Fruit fly (Drosophila melanogaster) whole organism, embryonic: ENCODE data around the gene Orct2.

ENCODE experiments used
- Aef1 ChIP-seq: fragments of 200-800 bp; sonication (Bioruptor generic); IDR thresholded peaks from 3 replicates; pipeline ENCODE4 v1.3.6; 2022; ENCODE audit warnings: missing biosample characterization, missing genetic modification characterization
- Antp ChIP-seq: fragments of 200-800 bp; sonication (Bioruptor generic); optimal IDR thresholded peaks from 3 replicates; lab custom pipeline; 2016; ENCODE audit warnings: missing biosample characterization, missing genetic modification characterization
- CG10267 ChIP-seq: fragments of 200-800 bp; sonication (Bioruptor generic); optimal IDR thresholded peaks from 2 replicates; lab custom pipeline; 2018; ENCODE audit warnings: missing biosample characterization, mild to moderate bottlenecking, missing genetic modification characterization, moderate library complexity
- CG10431 ChIP-seq: fragments of 200-800 bp; sonication (Bioruptor generic); optimal IDR thresholded peaks from 3 replicates; lab custom pipeline; 2018; ENCODE audit warnings: missing biosample characterization, mild to moderate bottlenecking, missing genetic modification characterization
- CG11560 ChIP-seq: fragments of 200-800 bp; sonication (Bioruptor generic); IDR thresholded peaks from 3 replicates; pipeline ENCODE4 v1.3.6; 2022; ENCODE audit warnings: missing biosample characterization, missing genetic modification characterization
- CG13624 ChIP-seq: fragments of 200-800 bp; sonication (Bioruptor generic); optimal IDR thresholded peaks from 2 replicates; lab custom pipeline; 2016; ENCODE audit warnings: missing biosample characterization, missing genetic modification characterization
- CG18599 ChIP-seq: fragments of 200-800 bp; sonication (Bioruptor generic); optimal IDR thresholded peaks from 3 replicates; lab custom pipeline; 2017; ENCODE audit warnings: missing biosample characterization, missing genetic modification characterization, mild to moderate bottlenecking, moderate library complexity, missing genetic modification reagents
- CG2199 ChIP-seq: fragments of 200-800 bp; sonication (Bioruptor generic); IDR thresholded peaks from 3 replicates; pipeline ENCODE4 v1.3.6; 2022; ENCODE audit warnings: missing biosample characterization, missing genetic modification characterization
- CG31441 ChIP-seq: fragments of 200-800 bp; sonication (Bioruptor generic); IDR thresholded peaks from 2 replicates; pipeline ENCODE4 v1.3.6; 2022; ENCODE audit warnings: missing biosample characterization, missing genetic modification characterization
- CG3838 ChIP-seq: fragments of 200-800 bp; sonication (Bioruptor generic); optimal IDR thresholded peaks from 3 replicates; lab custom pipeline; 2016; ENCODE audit warnings: missing biosample characterization, missing genetic modification characterization
- CG43689 ChIP-seq: fragments of 200-800 bp; sonication (Bioruptor generic); IDR thresholded peaks from 2 replicates; pipeline ENCODE4 v1.3.6; 2022; ENCODE audit warnings: missing biosample characterization, missing genetic modification characterization
- CG6854 ChIP-seq: fragments of 200-800 bp; sonication (Bioruptor generic); optimal IDR thresholded peaks from 3 replicates; lab custom pipeline; 2017; ENCODE audit warnings: missing biosample characterization, mild to moderate bottlenecking, missing genetic modification characterization
- CG8290 ChIP-seq, 3 experiments: fragments of 200-800 bp; sonication (Bioruptor generic); optimal IDR thresholded peaks; 2 replicates each; lab custom pipeline; 2016 to 2019; ENCODE audit warnings: missing biosample characterization in 3 of 3, missing genetic modification characterization in 3 of 3, mild to moderate bottlenecking in 2 of 3, moderate library complexity in 1 of 3
- CG8388 ChIP-seq: fragments of 200-800 bp; sonication (Bioruptor generic); optimal IDR thresholded peaks from 2 replicates; lab custom pipeline; 2019; ENCODE audit warnings: missing biosample characterization, mild to moderate bottlenecking, missing genetic modification characterization, moderate library complexity
- CG9215 ChIP-seq: fragments of 200-800 bp; sonication (Bioruptor generic); IDR thresholded peaks from 2 replicates; pipeline ENCODE4 v1.3.6; 2022; ENCODE audit warnings: missing biosample characterization, missing genetic modification characterization
- CG9817 ChIP-seq: fragments of 200-800 bp; sonication (Bioruptor generic); optimal IDR thresholded peaks from 2 replicates; lab custom pipeline; 2018; ENCODE audit warnings: missing biosample characterization, mild to moderate bottlenecking, missing genetic modification characterization, moderate library complexity
- CkIIα-i1 ChIP-seq: fragments of 200-800 bp; sonication (Bioruptor generic); IDR thresholded peaks from 2 replicates; pipeline ENCODE4 v1.3.6; 2022; ENCODE audit warnings: missing biosample characterization, missing genetic modification characterization
- Dip3 ChIP-seq: fragments of 200-800 bp; sonication (Bioruptor generic); optimal IDR thresholded peaks from 3 replicates; lab custom pipeline; 2016; ENCODE audit warnings: missing biosample characterization, missing genetic modification characterization
- Gsc ChIP-seq: fragments of 200-800 bp; sonication (Bioruptor generic); IDR thresholded peaks from 2 replicates; pipeline ENCODE4 v1.3.6; 2022; ENCODE audit warnings: missing biosample characterization, missing genetic modification characterization
- HLH4C ChIP-seq: fragments of 200-800 bp; sonication (Bioruptor generic); IDR thresholded peaks from 3 replicates; pipeline ENCODE4 v1.3.6; 2022; ENCODE audit warnings: missing biosample characterization, missing genetic modification characterization; ENCODE audit not compliant: partially characterized antibody
- HLHmδ ChIP-seq: fragments of 200-800 bp; sonication (Bioruptor generic); optimal IDR thresholded peaks from 2 replicates; lab custom pipeline; 2018; ENCODE audit warnings: missing biosample characterization, mild to moderate bottlenecking, missing genetic modification characterization, moderate library complexity
- Lim3 ChIP-seq: fragments of 200-800 bp; sonication (Bioruptor generic); IDR thresholded peaks from 2 replicates; pipeline ENCODE4 v1.3.6; 2022; ENCODE audit warnings: missing biosample characterization, missing genetic modification characterization
- MBD-R2 ChIP-seq: fragments of 200-800 bp; sonication (Bioruptor generic); IDR thresholded peaks from 2 replicates; pipeline ENCODE4 v1.3.6; 2022; ENCODE audit warnings: missing biosample characterization, missing genetic modification characterization
- NK7.1 ChIP-seq: fragments of 200-800 bp; sonication (Bioruptor generic); optimal IDR thresholded peaks from 3 replicates; lab custom pipeline; 2016; ENCODE audit warnings: missing biosample characterization, missing genetic modification characterization
- Nf-YB ChIP-seq: fragments of 200-800 bp; sonication (Bioruptor generic); optimal IDR thresholded peaks from 3 replicates; lab custom pipeline; 2019; ENCODE audit warnings: missing biosample characterization, mild to moderate bottlenecking, missing genetic modification characterization, moderate library complexity
- Opbp ChIP-seq: fragments of 200-800 bp; sonication (Bioruptor generic); IDR thresholded peaks from 3 replicates; pipeline ENCODE4 v1.3.6; 2022; ENCODE audit warnings: missing biosample characterization, missing genetic modification characterization; ENCODE audit not compliant: partially characterized antibody
- PHDP ChIP-seq: fragments of 200-800 bp; sonication (Bioruptor generic); optimal IDR thresholded peaks from 3 replicates; lab custom pipeline; 2018; ENCODE audit warnings: missing biosample characterization, mild to moderate bottlenecking, missing genetic modification characterization, moderate library complexity
- Sox102F ChIP-seq: fragments of 200-800 bp; sonication (Bioruptor generic); optimal IDR thresholded peaks from 2 replicates; lab custom pipeline; 2018; ENCODE audit warnings: missing biosample characterization, mild to moderate bottlenecking, missing genetic modification characterization, moderate library complexity
- Xrp1 ChIP-seq: fragments of 200-800 bp; sonication (Bioruptor generic); IDR thresholded peaks from 2 replicates; pipeline ENCODE4 v1.3.6; 2022; ENCODE audit warnings: missing biosample characterization, missing genetic modification characterization
- ase ChIP-seq: fragments of 200-800 bp; sonication (Bioruptor generic); IDR thresholded peaks from 3 replicates; pipeline ENCODE4 v1.3.6; 2022; ENCODE audit warnings: missing biosample characterization, missing genetic modification characterization
- ato ChIP-seq: fragments of 200-800 bp; sonication (Bioruptor generic); IDR thresholded peaks from 2 replicates; pipeline ENCODE4 v1.3.6; 2022; ENCODE audit warnings: missing biosample characterization, missing genetic modification characterization; ENCODE audit not compliant: partially characterized antibody
- cato ChIP-seq: fragments of 200-800 bp; sonication (Bioruptor generic); optimal IDR thresholded peaks from 2 replicates; lab custom pipeline; 2016; ENCODE audit warnings: missing biosample characterization, missing genetic modification characterization, borderline replicate concordance
- corto ChIP-seq: fragments of 200-800 bp; sonication (Bioruptor generic); optimal IDR thresholded peaks from 2 replicates; lab custom pipeline; 2016; ENCODE audit warnings: missing biosample characterization, mild to moderate bottlenecking, missing genetic modification characterization, moderate library complexity
- crc ChIP-seq: fragments of 200-800 bp; sonication (Bioruptor generic); optimal IDR thresholded peaks from 2 replicates; lab custom pipeline; 2016; ENCODE audit warnings: missing biosample characterization, missing genetic modification characterization
- fd64A ChIP-seq: fragments of 200-800 bp; sonication (Bioruptor generic); optimal IDR thresholded peaks from 3 replicates; lab custom pipeline; 2018; ENCODE audit warnings: missing biosample characterization, mild to moderate bottlenecking, missing genetic modification characterization
- kah ChIP-seq: fragments of 200-800 bp; sonication (Bioruptor generic); optimal IDR thresholded peaks from 2 replicates; lab custom pipeline; 2018; ENCODE audit warnings: missing biosample characterization, mild to moderate bottlenecking, missing genetic modification characterization
- kni ChIP-seq: fragments of 200-800 bp; sonication (Bioruptor generic); optimal IDR thresholded peaks from 3 replicates; lab custom pipeline; 2017; ENCODE audit warnings: mild to moderate bottlenecking, missing biosample characterization, missing genetic modification reagents, missing genetic modification characterization
- lmd ChIP-seq: fragments of 200-800 bp; sonication (Bioruptor generic); IDR thresholded peaks from 2 replicates; pipeline ENCODE4 v1.3.6; 2022; ENCODE audit warnings: missing biosample characterization, missing genetic modification characterization
- lola ChIP-seq, 3 experiments: fragments of >200 bp in 2 of 3; fragments of 200-800 bp in 1 of 3; sonication (Bioruptor generic) in 1 of 3; optimal IDR thresholded peaks; 2 replicates each; lab custom pipeline; 2017 to 2019; ENCODE audit warnings: missing biosample characterization in 3 of 3, missing genetic modification characterization in 3 of 3, mild to moderate bottlenecking in 1 of 3, moderate library complexity in 1 of 3
- lov ChIP-seq, 2 experiments: fragments of 200-800 bp in 1 of 2; fragments of >200 bp in 1 of 2; sonication (Bioruptor generic) in 1 of 2; IDR thresholded peaks in 1 of 2; optimal IDR thresholded peaks in 1 of 2; 2 replicates in 1 of 2; 3 replicates in 1 of 2; pipeline versions ENCODE4 v1.3.6 to Lab custom; 2017 to 2022; ENCODE audit warnings: missing biosample characterization in 1 of 2, missing genetic modification characterization in 1 of 2
- mirr ChIP-seq: fragments of 200-800 bp; sonication (Bioruptor generic); optimal IDR thresholded peaks from 3 replicates; lab custom pipeline; 2018; ENCODE audit warnings: missing biosample characterization, mild to moderate bottlenecking, missing genetic modification characterization
- nau ChIP-seq: fragments of 200-800 bp; sonication (Bioruptor generic); optimal IDR thresholded peaks from 3 replicates; lab custom pipeline; 2017; ENCODE audit warnings: missing biosample characterization, mild to moderate bottlenecking, missing genetic modification characterization, missing genetic modification reagents
- nerfin-1 ChIP-seq: fragments of 200-800 bp; sonication (Bioruptor generic); optimal IDR thresholded peaks from 3 replicates; lab custom pipeline; 2019; ENCODE audit warnings: missing biosample characterization, mild to moderate bottlenecking, missing genetic modification characterization, moderate library complexity
- pros ChIP-seq: fragments of 200-800 bp; sonication (Bioruptor generic); optimal IDR thresholded peaks from 3 replicates; lab custom pipeline; 2019; ENCODE audit warnings: missing biosample characterization, mild to moderate bottlenecking, missing genetic modification characterization, moderate library complexity
- shn ChIP-seq: fragments of 200-800 bp; sonication (Bioruptor generic); optimal IDR thresholded peaks from 3 replicates; lab custom pipeline; 2016; ENCODE audit warnings: missing biosample characterization, missing genetic modification characterization
- so ChIP-seq: fragments of 200-800 bp; sonication (Bioruptor generic); IDR thresholded peaks from 3 replicates; pipeline ENCODE4 v1.3.6; 2022; ENCODE audit warnings: missing biosample characterization, missing genetic modification characterization
- vfl ChIP-seq: fragments of 200-800 bp; sonication (Bioruptor generic); optimal IDR thresholded peaks from 2 replicates; lab custom pipeline; 2016; ENCODE audit warnings: missing biosample characterization, missing genetic modification characterization
- vvl ChIP-seq: fragments of 200-800 bp; sonication (Bioruptor generic); IDR thresholded peaks from 2 replicates; pipeline ENCODE4 v1.3.6; 2022; ENCODE audit warnings: missing biosample characterization, missing genetic modification characterization
- wek ChIP-seq: fragments of 200-800 bp; sonication (Bioruptor generic); optimal IDR thresholded peaks from 3 replicates; lab custom pipeline; 2018; ENCODE audit warnings: missing biosample characterization, mild to moderate bottlenecking, missing genetic modification characterization, moderate library complexity

The Orct2 gene

dm6 chr3R:24272775-24273290, at the start of gene Orct2 (continued):
- no peak for TF ChIP-seq PHDP (tag; lab: Kevin White, UChicago)
- TF ChIP-seq CG2199: 0 out of 3 replicates have a peak, but pooled peaks have one; percentile 37
- TF ChIP-seq CG10431 (GFP tag; lab: Kevin White, UChicago): no peak
- peak; percentile 42 for TF ChIP-seq CG6854
- TF ChIP-seq Aef1 (GFP tag; lab: Robert Waterston, UW): no peak
- TF ChIP-seq ase: no peak
- TF ChIP-seq corto (GFP tag; lab: Kevin White, UChicago): no peak
- no peak for TF ChIP-seq vfl (GFP tag; lab: Kevin White, UChicago)
- TF ChIP-seq so: no peak
- TF ChIP-seq kah (GFP tag; lab: Kevin White, UChicago): no peak
- TF ChIP-seq pros: peak; percentile 91
- TF ChIP-seq wek (GFP tag; lab: Kevin White, UChicago): no peak
- TF ChIP-seq MBD-R2: no peak
- TF ChIP-seq HLHmδ: no peak
- no peak for TF ChIP-seq vvl
- TF ChIP-seq nerfin-1: no peak
- no peak for TF ChIP-seq CG11560 (tag; lab: Robert Waterston, UW)
- no peak for TF ChIP-seq NK7.1 (GFP tag; lab: Kevin White, UChicago)
- TF ChIP-seq CG13624: peak; percentile 23
- no peak for TF ChIP-seq HLH4C (GFP tag; lab: Robert Waterston, UW)
- no peak for TF ChIP-seq lov (optimal IDR thresholded peaks at IDR 0.05; lab: Kevin White, UChicago)
- no peak for TF ChIP-seq lov (GFP tag; IDR thresholded peaks at IDR 0.05; lab: Robert Waterston, UW)
- peak; percentile 2 for TF ChIP-seq shn (GFP tag; lab: Kevin White, UChicago)
- TF ChIP-seq CG9215: no peak
- TF ChIP-seq CG8290 (GFP tag; optimal IDR thresholded peaks at IDR 0.05; lab: Kevin White, UChicago): no peak
- TF ChIP-seq CG8290 (tag; optimal IDR thresholded peaks at IDR 0.05; lab: Kevin White, UChicago): no peak
- TF ChIP-seq Opbp: no peak
- TF ChIP-seq kni: peak; percentile 80
- TF ChIP-seq CG8388 (GFP tag; lab: Kevin White, UChicago): no peak
- TF ChIP-seq CG31441 (GFP tag; lab: Robert Waterston, UW): no peak
- no peak for TF ChIP-seq Sox102F
- TF ChIP-seq Lim3 (GFP tag; lab: Robert Waterston, UW): no peak
- TF ChIP-seq lmd (GFP tag; lab: Robert Waterston, UW): no peak
- TF ChIP-seq Nf-YB (GFP tag; lab: Kevin White, UChicago): peak; percentile 6
- peak; percentile 82 for TF ChIP-seq mirr (GFP tag; lab: Kevin White, UChicago)
- peak; percentile 28; the same call in 1 of the 2 replicates for TF ChIP-seq ato (GFP tag; lab: Robert Waterston, UW)
- no peak for TF ChIP-seq CG10267 (tag; lab: Kevin White, UChicago)
- TF ChIP-seq CG9817: no peak
- no peak for TF ChIP-seq crc
- no peak for TF ChIP-seq Xrp1 (GFP tag; lab: Robert Waterston, UW)
- peak; percentile 66 for TF ChIP-seq CG18599 (GFP tag; lab: Kevin White, UChicago)
- no peak for TF ChIP-seq Gsc
- no peak for TF ChIP-seq CG3838 (GFP tag; lab: Kevin White, UChicago)
- no peak for TF ChIP-seq CG43689
- TF ChIP-seq Dip3: no peak
- TF ChIP-seq fd64A (GFP tag; lab: Kevin White, UChicago): no peak
- TF ChIP-seq CkIIα-i1 (GFP tag; lab: Robert Waterston, UW): no peak
- peak; percentile 15 for TF ChIP-seq Antp (GFP tag; lab: Kevin White, UChicago)
- TF ChIP-seq cato (GFP tag; lab: Kevin White, UChicago): no peak
- TF ChIP-seq lola (GFP tag; optimal IDR thresholded peaks at IDR 0.05; lab: Kevin White, UChicago): no peak
- peak; percentile 24 for TF ChIP-seq nau (GFP tag; lab: Kevin White, UChicago)
